Worm (Caenorhabditis elegans) whole organism, L1 larva: ENCODE data around the gene R13H4.2.
A peak's percentile ranks its signal among the peaks of the same experiment; 100 is the strongest.

Experiments
- C04F5.9 ChIP-seq: sonication (generic microtip); optimal IDR thresholded peaks from 2 replicates; lab custom pipeline; 2016; ENCODE audit warnings: missing genetic modification characterization, missing compliant biosample characterization
- C16A3.4 ChIP-seq: fragments of 150-350 bp; optimal IDR thresholded peaks from 2 replicates; lab custom pipeline; 2014; ENCODE audit warnings: missing biosample characterization, missing genetic modification characterization
- C34B4.2 ChIP-seq: sonication (generic microtip); optimal IDR thresholded peaks from 2 replicates; lab custom pipeline; 2017; ENCODE audit warnings: mild to moderate bottlenecking, missing genetic modification characterization, missing compliant biosample characterization
- Y116A8C.19 ChIP-seq: sonication (generic microtip); optimal IDR thresholded peaks from 2 replicates; lab custom pipeline; 2016; ENCODE audit warnings: missing compliant biosample characterization, missing genetic modification characterization, borderline replicate concordance
- aha-1 ChIP-seq: fragments of 150-350 bp; optimal IDR thresholded peaks from 2 replicates; lab custom pipeline; 2014; ENCODE audit warnings: missing biosample characterization, missing genetic modification characterization
- aly-2 ChIP-seq: fragments of 150-350 bp; optimal IDR thresholded peaks from 2 replicates; lab custom pipeline; 2014; ENCODE audit warnings: missing biosample characterization, missing genetic modification characterization
- blmp-1 ChIP-seq: fragments of 150-350 bp; optimal IDR thresholded peaks from 2 replicates; lab custom pipeline; 2014; ENCODE audit warnings: missing biosample characterization, missing genetic modification characterization
- ceh-8 ChIP-seq: fragments of 200-800 bp; sonication (Bioruptor generic); optimal IDR thresholded peaks from 2 replicates; lab custom pipeline; 2018; ENCODE audit warnings: mild to moderate bottlenecking, missing genetic modification characterization, moderate library complexity, missing compliant biosample characterization
- ceh-82 ChIP-seq, 3 experiments: fragments of 150-350 bp in 1 of 3; sonication (generic microtip) in 2 of 3; optimal IDR thresholded peaks; 2 replicates each; lab custom pipeline; 2014 to 2017; ENCODE audit warnings: missing biosample characterization in 3 of 3, missing genetic modification characterization in 3 of 3
- ceh-88 ChIP-seq: fragments of 200-800 bp; sonication (Bioruptor generic); IDR thresholded peaks from 2 replicates; pipeline ENCODE4 v1.3.6; 2022; ENCODE audit warnings: missing genetic modification characterization, missing compliant biosample characterization
- ceh-90 ChIP-seq: sonication (generic microtip); optimal IDR thresholded peaks from 2 replicates; lab custom pipeline; 2016; ENCODE audit warnings: missing genetic modification characterization, missing compliant biosample characterization
- dsc-1 ChIP-seq: sonication (generic microtip); optimal IDR thresholded peaks from 2 replicates; lab custom pipeline; 2016; ENCODE audit warnings: mild to moderate bottlenecking, missing genetic modification characterization, missing compliant biosample characterization
- efl-3 ChIP-seq: fragments of 200-800 bp; sonication (Bioruptor generic); optimal IDR thresholded peaks from 2 replicates; lab custom pipeline; 2018; ENCODE audit warnings: mild to moderate bottlenecking, missing genetic modification characterization, missing compliant biosample characterization
- elt-3 ChIP-seq, 6 experiments: fragments of 150-350 bp in 1 of 6; sonication (generic microtip); optimal IDR thresholded peaks; 2 replicates each; lab custom pipeline; 2017 to 2018; ENCODE audit warnings: missing biosample characterization in 6 of 6, missing genetic modification characterization in 6 of 6, inconsistent platforms in 1 of 6
- fkh-10 ChIP-seq: sonication (generic microtip); optimal IDR thresholded peaks from 2 replicates; lab custom pipeline; 2017; ENCODE audit warnings: missing biosample characterization, missing genetic modification reagents, missing genetic modification characterization
- fos-1 ChIP-seq: fragments of 150-350 bp; optimal IDR thresholded peaks from 2 replicates; lab custom pipeline; 2014; ENCODE audit warnings: missing biosample characterization, missing genetic modification characterization
- hpl-2 ChIP-seq: fragments of 150-350 bp; optimal IDR thresholded peaks from 2 replicates; lab custom pipeline; 2014; ENCODE audit warnings: missing biosample characterization, missing genetic modification reagents, missing genetic modification characterization
- irx-1 ChIP-seq: sonication (generic microtip); optimal IDR thresholded peaks from 2 replicates; lab custom pipeline; 2016; ENCODE audit warnings: missing genetic modification characterization, missing compliant biosample characterization
- isw-1 ChIP-seq: fragments of 200-800 bp; sonication (Bioruptor generic); IDR thresholded peaks from 2 replicates; pipeline ENCODE4 v1.3.6; 2022; ENCODE audit warnings: missing genetic modification characterization, missing compliant biosample characterization
- jun-1 ChIP-seq: fragments of 150-350 bp; optimal IDR thresholded peaks from 2 replicates; lab custom pipeline; 2014; ENCODE audit warnings: missing biosample characterization, missing genetic modification reagents, missing genetic modification characterization
- lin-14 ChIP-seq: fragments of 200-800 bp; sonication (Bioruptor generic); optimal IDR thresholded peaks from 2 replicates; lab custom pipeline; 2018; ENCODE audit warnings: mild to moderate bottlenecking, missing genetic modification characterization, moderate library complexity, missing compliant biosample characterization
- lin-39 ChIP-seq: fragments of 150-350 bp; optimal IDR thresholded peaks from 2 replicates; lab custom pipeline; 2014; ENCODE audit warnings: missing biosample characterization, missing genetic modification reagents, missing genetic modification characterization
- lsy-2 ChIP-seq, 2 experiments: fragments of 150-350 bp; optimal IDR thresholded peaks; 2 replicates each; lab custom pipeline; 2014; ENCODE audit warnings: missing biosample characterization in 2 of 2, missing genetic modification characterization in 2 of 2
- mab-9 ChIP-seq: fragments of 200-800 bp; sonication (Bioruptor generic); IDR thresholded peaks from 2 replicates; pipeline ENCODE4 v1.3.6; 2022; ENCODE audit warnings: missing genetic modification reagents, missing genetic modification characterization, missing compliant biosample characterization
- mdl-1 ChIP-seq, 2 experiments: fragments of 150-350 bp; optimal IDR thresholded peaks; 2 replicates each; lab custom pipeline; 2014 to 2017; ENCODE audit warnings: missing biosample characterization in 2 of 2, missing genetic modification characterization in 2 of 2, inconsistent platforms in 1 of 2
- mep-1 ChIP-seq: fragments of 150-350 bp; optimal IDR thresholded peaks from 2 replicates; lab custom pipeline; 2014; ENCODE audit warnings: missing biosample characterization, missing genetic modification characterization
- nhr-11 ChIP-seq: fragments of 150-350 bp; optimal IDR thresholded peaks from 2 replicates; lab custom pipeline; 2014; ENCODE audit warnings: missing biosample characterization, missing genetic modification characterization
- nhr-12 ChIP-seq: sonication (generic microtip); optimal IDR thresholded peaks from 2 replicates; lab custom pipeline; 2017; ENCODE audit warnings: missing biosample characterization, missing genetic modification characterization
- nhr-19 ChIP-seq: fragments of 200-800 bp; sonication (Bioruptor generic); conservative IDR thresholded peaks from 2 replicates; pipeline ENCODE4 v1.3.6; 2022; ENCODE audit warnings: missing genetic modification characterization, missing compliant biosample characterization
- nhr-20 ChIP-seq: sonication (generic microtip); optimal IDR thresholded peaks from 2 replicates; lab custom pipeline; 2016; ENCODE audit warnings: mild to moderate bottlenecking, missing genetic modification characterization, missing compliant biosample characterization
- nhr-237 ChIP-seq: fragments of 150-350 bp; optimal IDR thresholded peaks from 2 replicates; lab custom pipeline; 2014; ENCODE audit warnings: missing biosample characterization, missing genetic modification characterization
- nhr-47 ChIP-seq: sonication (generic microtip); optimal IDR thresholded peaks from 2 replicates; lab custom pipeline; 2016; ENCODE audit warnings: mild to moderate bottlenecking, missing genetic modification characterization, moderate library complexity, missing compliant biosample characterization
- nhr-71 ChIP-seq: sonication (generic microtip); optimal IDR thresholded peaks from 2 replicates; lab custom pipeline; 2016; ENCODE audit warnings: mild to moderate bottlenecking, missing genetic modification characterization, moderate library complexity, missing compliant biosample characterization
- nhr-85 ChIP-seq: sonication (generic microtip); peaks from one replicate; lab custom pipeline; 2016; ENCODE audit warnings: missing genetic modification characterization, inconsistent platforms, missing compliant biosample characterization
- nhr-90 ChIP-seq: sonication (generic microtip); optimal IDR thresholded peaks from 2 replicates; lab custom pipeline; 2016; ENCODE audit warnings: mild to moderate bottlenecking, missing genetic modification characterization, missing compliant biosample characterization; ENCODE audit not compliant: poor library complexity
- pax-3 ChIP-seq: fragments of 200-800 bp; sonication (Bioruptor generic); optimal IDR thresholded peaks from 2 replicates; lab custom pipeline; 2018; ENCODE audit warnings: mild to moderate bottlenecking, missing genetic modification characterization, moderate library complexity, missing compliant biosample characterization
- rnt-1 ChIP-seq: sonication (generic microtip); optimal IDR thresholded peaks from 2 replicates; lab custom pipeline; 2016; ENCODE audit warnings: mild to moderate bottlenecking, missing genetic modification characterization, moderate library complexity, missing compliant biosample characterization
- skn-1 ChIP-seq: fragments of 150-350 bp; optimal IDR thresholded peaks from 2 replicates; lab custom pipeline; 2014; ENCODE audit warnings: missing biosample characterization, missing genetic modification characterization
- snpc-4 ChIP-seq: fragments of 150-350 bp; optimal IDR thresholded peaks from 2 replicates; lab custom pipeline; 2014; ENCODE audit warnings: missing biosample characterization, missing genetic modification characterization
- snu-23 ChIP-seq: sonication (generic microtip); optimal IDR thresholded peaks from 2 replicates; lab custom pipeline; 2016; ENCODE audit warnings: missing genetic modification characterization, missing compliant biosample characterization
- sox-4 ChIP-seq: sonication (generic microtip); optimal IDR thresholded peaks from 2 replicates; lab custom pipeline; 2016; ENCODE audit warnings: missing genetic modification characterization, missing compliant biosample characterization
- tbx-2 ChIP-seq: sonication (generic microtip); optimal IDR thresholded peaks from 2 replicates; lab custom pipeline; 2016; ENCODE audit warnings: missing genetic modification characterization, missing compliant biosample characterization
- unc-30 ChIP-seq: sonication (generic microtip); optimal IDR thresholded peaks from 2 replicates; lab custom pipeline; 2017; ENCODE audit warnings: missing biosample characterization, missing genetic modification characterization
- unc-98 ChIP-seq: fragments of 200-800 bp; sonication (Bioruptor generic); IDR thresholded peaks from 2 replicates; pipeline ENCODE4 v1.3.6; 2022; ENCODE audit warnings: missing genetic modification characterization, missing compliant biosample characterization
- xbp-1 ChIP-seq: sonication (generic microtip); optimal IDR thresholded peaks from 2 replicates; lab custom pipeline; 2016; ENCODE audit warnings: missing genetic modification characterization, missing compliant biosample characterization
- zag-1 ChIP-seq: fragments of 150-350 bp; optimal IDR thresholded peaks from 2 replicates; lab custom pipeline; 2014; ENCODE audit warnings: missing biosample characterization, missing genetic modification characterization
- zip-4 ChIP-seq: fragments of 200-800 bp; sonication (Bioruptor generic); optimal IDR thresholded peaks from 2 replicates; lab custom pipeline; 2018; ENCODE audit warnings: mild to moderate bottlenecking, missing genetic modification characterization, moderate library complexity, missing compliant biosample characterization
- ztf-11 ChIP-seq, 2 experiments: sonication (generic microtip); optimal IDR thresholded peaks; 2 replicates each; lab custom pipeline; 2016 to 2017; ENCODE audit warnings: missing genetic modification characterization in 2 of 2, missing biosample characterization in 1 of 2, missing compliant biosample characterization in 1 of 2
- ztf-4 ChIP-seq: fragments of 150-350 bp; optimal IDR thresholded peaks from 2 replicates; lab custom pipeline; 2014; ENCODE audit warnings: missing biosample characterization, missing genetic modification characterization

Gene R13H4.2

ce11 chrV:11789474-11789873 is 46.7 kb upstream of the R13H4.2 start, which contains the start of gene D2023.1 (continued):
- TF ChIP-seq nhr-19 (GFP tag; lab: Robert Waterston, UW) (no peak), zag-1 (tag; lab: Kevin White, UChicago) (no peak)

DNA sequence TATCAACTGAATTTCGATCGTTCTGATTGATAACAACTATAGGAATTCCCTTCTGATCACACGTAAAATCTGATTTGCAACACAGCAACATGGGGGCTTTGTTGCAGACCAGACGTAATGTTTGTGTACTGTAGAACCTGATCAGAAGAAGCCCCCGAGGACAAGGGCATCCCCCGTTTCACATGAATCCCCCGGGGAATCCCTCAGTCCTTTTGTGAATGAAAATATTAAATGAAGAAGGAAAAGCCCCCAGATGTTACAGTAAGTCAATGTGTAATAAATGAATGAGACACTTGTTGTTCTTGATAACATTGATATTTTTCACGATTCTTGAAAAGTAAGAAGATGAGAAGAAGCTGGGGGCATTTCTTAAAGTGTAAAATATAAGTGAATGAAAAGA is 42.0 kb upstream of the R13H4.2 start:
- TF ChIP-seq rnt-1 (tag; lab: Kevin White, UChicago) (no peak), C04F5.9 (tag; lab: Kevin White, UChicago) (no peak), blmp-1 (tag; lab: Kevin White, UChicago) (no peak), isw-1 (GFP tag; lab: Robert Waterston, UW) (no peak), skn-1 (tag; lab: Kevin White, UChicago) (no peak), ceh-88 (GFP tag; lab: Robert Waterston, UW) (no peak), pax-3 (no peak)
- TF ChIP-seq, all 84 proteins: peak for 0

ce11 chrV:11795352-11795751 is 40.8 kb upstream of the R13H4.2 start:
- TF ChIP-seq snu-23 = peak; percentile 32
- TF ChIP-seq blmp-1 (tag; lab: Kevin White, UChicago) = peak; percentile 73
- no peak for TF ChIP-seq lin-39 (tag; lab: Kevin White, UChicago)
- TF ChIP-seq ceh-88 (GFP tag; lab: Robert Waterston, UW) = no peak
- TF ChIP-seq rnt-1 (tag; lab: Kevin White, UChicago) = no peak
- no peak for TF ChIP-seq ceh-90 (tag; lab: Kevin White, UChicago)
- TF ChIP-seq mab-9 (GFP tag; lab: Robert Waterston, UW) = no peak
- no peak for TF ChIP-seq nhr-12 (tag; lab: Kevin White, UChicago)
- no peak for TF ChIP-seq xbp-1 (tag; lab: Kevin White, UChicago)
- no peak for TF ChIP-seq Y116A8C.19 (tag; lab: Kevin White, UChicago)
- TF ChIP-seq nhr-20 (tag; lab: Kevin White, UChicago) = peak; percentile 76
- no peak for TF ChIP-seq hpl-2 (GFP tag; lab: Kevin White, UChicago)
- no peak for TF ChIP-seq C04F5.9 (tag; lab: Kevin White, UChicago)
- TF ChIP-seq snpc-4 (tag; lab: Kevin White, UChicago) = no peak
- TF ChIP-seq ceh-82 (tag; optimal IDR thresholded peaks at IDR 0.05; lab: Kevin White, UChicago) = no peak
- no peak for TF ChIP-seq ztf-11 (tag; optimal IDR thresholded peaks at IDR 0.05; lab: Kevin White, UChicago)
- TF ChIP-seq pax-3 = no peak
- peak in 1 of 2 experiments; percentile 11 for TF ChIP-seq lsy-2 (tag; optimal IDR thresholded peaks at IDR 0.05; lab: Kevin White, UChicago)
- no peak for TF ChIP-seq C34B4.2 (tag; lab: Kevin White, UChicago)
- no peak for TF ChIP-seq nhr-47 (tag; lab: Kevin White, UChicago)
- TF ChIP-seq ztf-4 = no peak
- TF ChIP-seq C16A3.4 (tag; lab: Kevin White, UChicago) = peak; percentile 4
- no peak for TF ChIP-seq ceh-8 (GFP tag; lab: Kevin White, UChicago)
- peak in 2 of 6 experiments; percentile 75 to 87 for TF ChIP-seq elt-3 (tag; optimal IDR thresholded peaks at IDR 0.05; lab: Kevin White, UChicago)
- TF ChIP-seq nhr-237 (tag; lab: Kevin White, UChicago) = no peak
- TF ChIP-seq jun-1 = no peak
- TF ChIP-seq efl-3 = no peak
- TF ChIP-seq tbx-2 = peak; percentile 13
- TF ChIP-seq irx-1 (tag; lab: Kevin White, UChicago) = no peak
- TF ChIP-seq fos-1 (tag; lab: Kevin White, UChicago) = no peak
- peak; percentile 38 for TF ChIP-seq nhr-19 (GFP tag; lab: Robert Waterston, UW)
- TF ChIP-seq zip-4 = no peak
- no peak for TF ChIP-seq aha-1 (tag; lab: Kevin White, UChicago)
- TF ChIP-seq dsc-1 = no peak
- peak; percentile 68 for TF ChIP-seq nhr-71
- TF ChIP-seq mdl-1 (tag; optimal IDR thresholded peaks at IDR 0.05; lab: Kevin White, UChicago) = peak in 1 of 2 experiments; percentile 29
- no peak for TF ChIP-seq aly-2 (tag; lab: Kevin White, UChicago)
- TF ChIP-seq mep-1 (tag; lab: Kevin White, UChicago) = no peak
- TF ChIP-seq nhr-11 (tag; lab: Kevin White, UChicago) = no peak
- TF ChIP-seq nhr-85 (tag; lab: Kevin White, UChicago) = peak; percentile 89
- TF ChIP-seq sox-4 (tag; lab: Kevin White, UChicago) = no peak
- no peak for TF ChIP-seq unc-98 (GFP tag; lab: Robert Waterston, UW)
- peak; percentile 51 for TF ChIP-seq lin-14 (GFP tag; lab: Kevin White, UChicago)
- TF ChIP-seq unc-30 (tag; lab: Kevin White, UChicago) = no peak
- TF ChIP-seq nhr-90 = peak; percentile 43
- no peak for TF ChIP-seq skn-1 (tag; lab: Kevin White, UChicago)
- no peak for TF ChIP-seq fkh-10 (GFP tag; lab: Kevin White, UChicago)
